Fruit fly (Drosophila melanogaster) whole organism, adult: ENCODE measurements around the gene bin.

ENCODE experiments used
- CG11617 ChIP-seq: fragments of 200-800 bp; sonication (Bioruptor generic); optimal IDR thresholded peaks from 2 replicates; lab custom pipeline; 2017; ENCODE audit warnings: mild to moderate bottlenecking, missing biosample characterization, missing genetic modification reagents, missing genetic modification characterization
- CG12768 ChIP-seq: fragments of 200-800 bp; sonication (Bioruptor generic); optimal IDR thresholded peaks from 2 replicates; lab custom pipeline; 2017; ENCODE audit warnings: missing biosample characterization, missing genetic modification characterization, mild to moderate bottlenecking, moderate library complexity, missing genetic modification reagents
- CG14711 ChIP-seq: fragments of 200-800 bp; sonication (Bioruptor generic); optimal IDR thresholded peaks from 2 replicates; lab custom pipeline; 2018; ENCODE audit warnings: missing biosample characterization, mild to moderate bottlenecking, missing genetic modification characterization, moderate library complexity
- CG1620 ChIP-seq: fragments of 200-800 bp; sonication (Bioruptor generic); optimal IDR thresholded peaks from 2 replicates; lab custom pipeline; 2016; ENCODE audit warnings: missing biosample characterization, missing genetic modification characterization
- CG33017 ChIP-seq: fragments of 200-800 bp; sonication (Bioruptor generic); optimal IDR thresholded peaks from 2 replicates; lab custom pipeline; 2018; ENCODE audit warnings: missing biosample characterization, mild to moderate bottlenecking, missing genetic modification characterization, moderate library complexity
- CG5204 ChIP-seq: fragments of 200-800 bp; sonication (Bioruptor generic); optimal IDR thresholded peaks from 2 replicates; lab custom pipeline; 2016; ENCODE audit warnings: missing biosample characterization, missing genetic modification characterization
- CG7045 ChIP-seq: fragments of 200-800 bp; sonication (Bioruptor generic); optimal IDR thresholded peaks from 2 replicates; lab custom pipeline; 2017; ENCODE audit warnings: missing biosample characterization, mild to moderate bottlenecking, missing genetic modification characterization
- CG7101 ChIP-seq: fragments of 200-800 bp; sonication (Bioruptor generic); optimal IDR thresholded peaks from 2 replicates; lab custom pipeline; 2018; ENCODE audit warnings: missing biosample characterization, mild to moderate bottlenecking, missing genetic modification characterization, moderate library complexity
- Clk ChIP-seq: fragments of 200-800 bp; sonication (Bioruptor generic); optimal IDR thresholded peaks from 2 replicates; lab custom pipeline; 2017; ENCODE audit warnings: missing biosample characterization, missing genetic modification characterization
- Crg-1 ChIP-seq: fragments of 200-800 bp; sonication (Bioruptor generic); optimal IDR thresholded peaks from 2 replicates; lab custom pipeline; 2016; ENCODE audit warnings: missing biosample characterization, missing genetic modification characterization
- Hr96 ChIP-seq: fragments of 200-800 bp; sonication (Bioruptor generic); optimal IDR thresholded peaks from 2 replicates; lab custom pipeline; 2016; ENCODE audit warnings: missing biosample characterization, missing genetic modification characterization
- Mnt ChIP-seq: fragments of 200-800 bp; sonication (Bioruptor generic); optimal IDR thresholded peaks from 2 replicates; lab custom pipeline; 2016; ENCODE audit warnings: missing biosample characterization, mild to moderate bottlenecking, missing genetic modification characterization
- bab1 ChIP-seq: fragments of 200-800 bp; sonication (Bioruptor generic); optimal IDR thresholded peaks from 3 replicates; lab custom pipeline; 2019; ENCODE audit warnings: missing biosample characterization, mild to moderate bottlenecking, missing genetic modification characterization, moderate library complexity
- cic ChIP-seq: fragments of 200-800 bp; sonication (Bioruptor generic); optimal IDR thresholded peaks from 2 replicates; lab custom pipeline; 2017; ENCODE audit warnings: missing biosample characterization, mild to moderate bottlenecking, missing genetic modification characterization, moderate library complexity
- cnc ChIP-seq, 2 experiments: fragments of >200 bp; optimal IDR thresholded peaks; 2 replicates each; lab custom pipeline; 2017
- kay ChIP-seq: fragments of 200-800 bp; sonication (Bioruptor generic); peaks from one replicate; lab custom pipeline; 2016; ENCODE audit warnings: missing biosample characterization, missing genetic modification characterization, borderline replicate concordance
- ovo ChIP-seq: fragments of 200-800 bp; sonication (Bioruptor generic); optimal IDR thresholded peaks from 2 replicates; lab custom pipeline; 2016; ENCODE audit warnings: missing biosample characterization, missing genetic modification characterization
- pad ChIP-seq: fragments of 200-800 bp; sonication (Bioruptor generic); optimal IDR thresholded peaks from 3 replicates; lab custom pipeline; 2017; ENCODE audit warnings: missing biosample characterization, missing genetic modification characterization, mild to moderate bottlenecking, moderate library complexity, missing genetic modification reagents
- tj ChIP-seq: fragments of 200-800 bp; sonication (Bioruptor generic); optimal IDR thresholded peaks from 3 replicates; lab custom pipeline; 2017; ENCODE audit warnings: missing biosample characterization, mild to moderate bottlenecking, missing genetic modification characterization, moderate library complexity
- toe ChIP-seq: fragments of 200-800 bp; sonication (Bioruptor generic); optimal IDR thresholded peaks from 2 replicates; lab custom pipeline; 2016; ENCODE audit warnings: missing biosample characterization, missing genetic modification characterization

Gene bin

DNA sequence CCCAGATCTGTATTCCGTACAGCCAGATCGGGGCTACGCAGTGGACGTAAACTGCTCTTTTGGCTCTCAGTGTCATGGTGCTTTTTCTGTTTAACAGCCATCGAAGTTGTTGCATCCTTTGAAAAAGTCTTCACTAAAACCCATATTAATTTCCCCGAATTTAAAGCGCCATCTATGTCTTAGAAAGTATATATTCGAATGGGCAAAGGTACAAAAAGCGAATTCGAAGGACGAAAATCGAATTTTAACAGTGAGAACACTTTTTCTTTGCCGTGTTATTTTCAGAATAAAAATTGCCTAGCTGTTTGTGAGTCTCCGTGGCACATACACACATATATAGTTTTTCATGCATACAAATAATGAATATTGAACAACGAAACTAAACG lies 4.9 kb downstream of the bin start:
- no peak for TF ChIP-seq pad
- no peak for TF ChIP-seq CG7101 (tag; lab: Kevin White, UChicago)
- no peak for TF ChIP-seq Hr96 (GFP tag; lab: Kevin White, UChicago)
- TF ChIP-seq bab1 (GFP tag; lab: Kevin White, UChicago) = no peak
- no peak for TF ChIP-seq kay (GFP tag; lab: Kevin White, UChicago)
- no peak for TF ChIP-seq cnc (optimal IDR thresholded peaks at IDR 0.05; lab: Kevin White, UChicago)
- TF ChIP-seq CG33017 (tag; lab: Kevin White, UChicago) = no peak
- TF ChIP-seq Mnt (GFP tag; lab: Kevin White, UChicago) = no peak
- no peak for TF ChIP-seq CG12768 (GFP tag; lab: Kevin White, UChicago)
- no peak for TF ChIP-seq toe (GFP tag; lab: Kevin White, UChicago)
- TF ChIP-seq CG1620 (GFP tag; lab: Kevin White, UChicago) = no peak
- TF ChIP-seq CG11617 = no peak
- no peak for TF ChIP-seq tj (GFP tag; lab: Kevin White, UChicago)
- TF ChIP-seq CG5204 (GFP tag; lab: Kevin White, UChicago) = no peak
- TF ChIP-seq cic (GFP tag; lab: Kevin White, UChicago) = no peak
- no peak for TF ChIP-seq Clk (GFP tag; lab: Kevin White, UChicago)

DNA sequence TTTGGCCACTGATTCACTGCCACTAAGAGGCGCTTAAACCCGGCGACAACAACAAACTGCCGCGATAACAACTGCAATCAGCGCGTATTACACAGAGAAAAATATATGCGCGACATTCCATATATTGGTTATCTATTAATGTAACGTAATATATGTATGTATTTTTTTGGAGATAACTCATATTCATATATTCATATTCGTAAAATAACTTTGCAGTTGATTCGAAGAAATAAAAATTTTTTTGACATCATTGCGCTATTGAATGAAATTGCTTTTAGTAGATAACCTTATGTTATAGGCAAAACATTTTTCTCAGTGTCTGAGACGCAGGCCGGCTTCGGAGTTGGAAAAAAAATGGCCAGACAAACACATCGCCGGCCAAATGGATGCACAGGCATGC lies 6.5 kb downstream of the bin start:
- TF ChIP-seq CG1620 (GFP tag; lab: Kevin White, UChicago) (no peak), Clk (GFP tag; lab: Kevin White, UChicago) (no peak), tj (GFP tag; lab: Kevin White, UChicago) (no peak), Crg-1 (GFP tag; lab: Kevin White, UChicago) (no peak), kay (GFP tag; lab: Kevin White, UChicago) (peak; percentile 0), bab1 (GFP tag; lab: Kevin White, UChicago) (no peak), pad (no peak)

DNA sequence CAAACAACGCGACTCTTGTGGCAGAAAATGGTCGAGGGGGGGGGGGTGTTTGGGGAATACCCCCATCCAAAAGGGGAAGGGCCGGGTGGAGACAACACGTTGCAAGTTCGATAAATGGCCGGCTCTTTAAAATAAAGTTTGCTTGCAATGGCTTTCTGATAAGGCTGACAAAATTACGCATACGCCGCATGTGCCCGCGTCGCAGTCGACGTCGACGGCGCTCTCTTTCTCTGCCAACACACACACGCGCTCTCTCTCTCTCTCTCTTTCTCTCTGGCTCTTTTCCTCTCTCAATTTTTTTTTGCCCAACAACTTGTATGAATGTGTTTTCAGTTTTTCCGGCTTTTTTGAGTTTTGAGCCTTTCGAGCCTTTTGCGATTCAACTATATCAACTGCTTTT lies 7.0 kb downstream of the bin start:
- TF ChIP-seq CG7045 (GFP tag; lab: Kevin White, UChicago) (no peak), ovo (GFP tag; lab: Kevin White, UChicago) (no peak), CG5204 (GFP tag; lab: Kevin White, UChicago) (no peak), Mnt (GFP tag; lab: Kevin White, UChicago) (no peak), Crg-1 (GFP tag; lab: Kevin White, UChicago) (no peak), CG33017 (tag; lab: Kevin White, UChicago) (no peak), pad (no peak), Clk (GFP tag; lab: Kevin White, UChicago) (no peak), CG14711 (tag; lab: Kevin White, UChicago) (no peak), cnc (optimal IDR thresholded peaks at IDR 0.05; lab: Kevin White, UChicago) (no peak), CG12768 (GFP tag; lab: Kevin White, UChicago) (no peak)

DNA sequence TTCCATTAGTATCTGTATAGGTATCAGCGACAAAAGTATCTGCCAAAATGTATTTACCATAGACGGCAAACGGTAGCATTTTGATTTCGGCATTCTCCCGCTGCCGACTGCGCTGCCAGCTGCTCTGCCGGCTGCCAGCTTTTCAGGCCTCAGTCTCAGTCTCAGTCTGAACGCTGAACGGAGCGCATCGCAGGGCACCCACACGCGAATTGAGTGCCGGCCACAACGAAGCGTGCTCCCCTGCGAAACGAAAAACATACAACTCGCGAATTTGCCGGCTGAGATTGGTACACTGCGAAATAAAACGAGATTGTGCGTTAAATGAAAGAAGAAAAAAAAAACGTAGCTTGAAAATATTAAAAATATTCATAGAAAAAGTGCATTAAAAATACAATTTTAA lies 8.3 kb downstream of the bin start, which contains the start of gene Mp:
Mp (plus strand) TSS at position 152 of the 400 bp plus-strand sequence.
- TF ChIP-seq Mnt (GFP tag; lab: Kevin White, UChicago) = peak; percentile 78
- TF ChIP-seq cnc (optimal IDR thresholded peaks at IDR 0.05; lab: Kevin White, UChicago) = no peak
- peak; percentile 12 for TF ChIP-seq bab1 (GFP tag; lab: Kevin White, UChicago)

DNA sequence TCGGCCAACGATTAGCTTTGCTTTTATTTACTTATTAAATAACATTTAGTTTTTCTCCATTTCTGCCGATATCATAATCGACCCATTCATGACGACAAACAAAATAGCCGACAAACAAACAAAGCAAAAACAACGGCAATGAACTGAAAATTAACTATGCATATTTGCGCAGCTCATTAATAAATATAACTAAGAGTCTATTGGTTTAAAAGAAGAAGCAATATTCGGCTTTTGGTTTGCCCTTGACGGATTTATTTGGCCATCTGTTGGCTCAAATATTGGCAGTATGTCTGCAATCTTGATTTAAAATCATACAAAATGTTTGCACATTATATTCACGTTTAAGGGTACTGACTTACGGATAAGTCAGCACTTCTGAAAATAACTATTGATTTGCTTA lies 9.6 kb downstream of the bin start:
- TF ChIP-seq kay (GFP tag; lab: Kevin White, UChicago) (no peak), toe (GFP tag; lab: Kevin White, UChicago) (no peak), Hr96 (GFP tag; lab: Kevin White, UChicago) (no peak), Mnt (GFP tag; lab: Kevin White, UChicago) (no peak), tj (GFP tag; lab: Kevin White, UChicago) (no peak), cnc (optimal IDR thresholded peaks at IDR 0.05; lab: Kevin White, UChicago) (no peak), CG14711 (tag; lab: Kevin White, UChicago) (no peak), CG11617 (no peak), Crg-1 (GFP tag; lab: Kevin White, UChicago) (no peak)

DNA sequence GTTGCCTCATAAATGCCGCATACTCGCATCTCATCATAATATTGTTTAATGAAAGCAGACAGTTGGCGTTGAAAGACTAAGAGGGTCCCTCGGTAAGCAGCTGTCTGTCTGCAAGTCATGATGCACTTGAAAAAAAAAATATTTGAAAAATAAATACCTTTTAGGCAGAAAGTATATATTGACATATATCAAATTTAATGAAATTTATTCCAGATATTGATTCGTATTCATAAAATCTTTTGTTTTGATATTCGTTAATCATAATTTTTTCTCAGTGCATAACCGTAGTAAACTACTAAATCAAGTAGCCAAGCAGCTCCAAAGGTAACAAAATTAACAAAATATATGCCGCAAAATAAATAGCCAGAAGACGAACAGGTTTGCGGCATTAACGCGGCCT lies 11.4 kb downstream of the bin start:
- TF ChIP-seq Crg-1 (GFP tag; lab: Kevin White, UChicago) (no peak), tj (GFP tag; lab: Kevin White, UChicago) (no peak), ovo (GFP tag; lab: Kevin White, UChicago) (no peak), cnc (optimal IDR thresholded peaks at IDR 0.05; lab: Kevin White, UChicago) (no peak), Hr96 (GFP tag; lab: Kevin White, UChicago) (no peak), Mnt (GFP tag; lab: Kevin White, UChicago) (no peak), CG1620 (GFP tag; lab: Kevin White, UChicago) (no peak), CG7045 (GFP tag; lab: Kevin White, UChicago) (no peak), pad (no peak), CG5204 (GFP tag; lab: Kevin White, UChicago) (no peak), CG11617 (no peak), bab1 (GFP tag; lab: Kevin White, UChicago) (no peak), CG14711 (tag; lab: Kevin White, UChicago) (no peak), toe (GFP tag; lab: Kevin White, UChicago) (no peak)

DNA sequence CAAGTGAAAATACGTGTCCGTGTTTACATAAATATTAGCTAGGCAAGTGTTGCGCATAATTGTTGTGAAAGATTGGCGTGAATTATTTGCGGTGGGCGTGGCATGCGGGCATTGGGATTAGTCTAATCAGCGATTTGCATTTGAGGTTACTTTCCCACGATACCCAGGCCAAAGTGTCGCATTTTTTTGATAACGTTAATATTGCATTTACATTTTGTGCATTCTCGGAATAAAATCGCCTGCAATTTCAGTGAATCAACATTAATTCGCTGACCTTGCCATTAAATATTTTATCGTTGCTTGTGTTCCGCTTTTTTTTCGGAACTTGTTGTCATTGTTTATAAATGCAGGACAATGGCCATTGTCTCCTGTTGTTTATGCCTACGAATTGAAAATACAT lies 11.9 kb downstream of the bin start:
- peak; percentile 81 for TF ChIP-seq tj (GFP tag; lab: Kevin White, UChicago)
- no peak for TF ChIP-seq toe (GFP tag; lab: Kevin White, UChicago)
